Fruit fly (Drosophila melanogaster) whole organism, embryonic: ENCODE measurements around the gene CG14196.

Experiments
- Atf-2 ChIP-seq: fragments of 200-800 bp; sonication (Bioruptor generic); optimal IDR thresholded peaks from 2 replicates; lab custom pipeline; 2016; ENCODE audit warnings: missing biosample characterization, missing genetic modification characterization
- Bdp1 ChIP-seq: fragments of 200-800 bp; sonication (Bioruptor generic); optimal IDR thresholded peaks from 3 replicates; lab custom pipeline; 2016; ENCODE audit warnings: missing biosample characterization, missing genetic modification characterization
- Blimp-1 ChIP-seq: fragments of 200-800 bp; sonication (Bioruptor generic); optimal IDR thresholded peaks from 3 replicates; lab custom pipeline; 2018; ENCODE audit warnings: missing biosample characterization, missing genetic modification characterization, mild to moderate bottlenecking, moderate library complexity, missing genetic modification reagents
- CG10209 ChIP-seq: fragments of 200-800 bp; sonication (Bioruptor generic); optimal IDR thresholded peaks from 3 replicates; lab custom pipeline; 2017; ENCODE audit warnings: missing biosample characterization, mild to moderate bottlenecking, missing genetic modification characterization, missing genetic modification reagents
- CG12391 ChIP-seq: fragments of 200-800 bp; sonication (Bioruptor generic); optimal IDR thresholded peaks from 3 replicates; lab custom pipeline; 2018; ENCODE audit warnings: missing biosample characterization, mild to moderate bottlenecking, missing genetic modification characterization, moderate library complexity
- CG12769 ChIP-seq: fragments of 200-800 bp; sonication (Bioruptor generic); optimal IDR thresholded peaks from 2 replicates; lab custom pipeline; 2019; ENCODE audit warnings: missing biosample characterization, mild to moderate bottlenecking, missing genetic modification characterization, moderate library complexity
- CG12942 ChIP-seq: fragments of 200-800 bp; sonication (Bioruptor generic); optimal IDR thresholded peaks from 3 replicates; lab custom pipeline; 2016; ENCODE audit warnings: missing biosample characterization, missing genetic modification characterization
- CG13775 ChIP-seq: fragments of 200-800 bp; sonication (Bioruptor generic); optimal IDR thresholded peaks from 3 replicates; lab custom pipeline; 2017; ENCODE audit warnings: missing biosample characterization, mild to moderate bottlenecking, missing genetic modification characterization
- CG15269 ChIP-seq: fragments of 200-800 bp; sonication (Bioruptor generic); optimal IDR thresholded peaks from 2 replicates; lab custom pipeline; 2018; ENCODE audit warnings: missing biosample characterization, mild to moderate bottlenecking, missing genetic modification characterization, moderate library complexity
- CG17361 ChIP-seq: fragments of 200-800 bp; sonication (Bioruptor generic); IDR thresholded peaks from 3 replicates; pipeline ENCODE4 v1.3.6; 2022; ENCODE audit warnings: missing biosample characterization, missing genetic modification characterization
- CG17612 ChIP-seq: fragments of 200-800 bp; sonication (Bioruptor generic); IDR thresholded peaks from 2 replicates; pipeline ENCODE4 v1.3.6; 2022; ENCODE audit warnings: missing biosample characterization, missing genetic modification characterization
- CG32532 ChIP-seq: fragments of 200-800 bp; sonication (Bioruptor generic); IDR thresholded peaks from 2 replicates; pipeline ENCODE4 v1.3.6; 2022; ENCODE audit warnings: missing biosample characterization, missing genetic modification characterization
- CG33213 ChIP-seq: fragments of 200-800 bp; sonication (Bioruptor generic); optimal IDR thresholded peaks from 3 replicates; lab custom pipeline; 2016; ENCODE audit warnings: missing biosample characterization, missing genetic modification characterization
- CG5245 ChIP-seq: fragments of 200-800 bp; sonication (Bioruptor generic); optimal IDR thresholded peaks from 3 replicates; lab custom pipeline; 2016; ENCODE audit warnings: missing biosample characterization, missing genetic modification characterization
- CG6175 ChIP-seq: fragments of 200-800 bp; sonication (Bioruptor generic); IDR thresholded peaks from 3 replicates; pipeline ENCODE4 v1.3.6; 2022; ENCODE audit warnings: missing biosample characterization, missing genetic modification characterization
- CG8924 ChIP-seq: fragments of 200-800 bp; optimal IDR thresholded peaks from 3 replicates; lab custom pipeline; 2019; ENCODE audit warnings: missing biosample characterization, mild to moderate bottlenecking, missing genetic modification characterization, moderate library complexity
- CG9437 ChIP-seq: fragments of 200-800 bp; sonication (Bioruptor generic); optimal IDR thresholded peaks from 2 replicates; lab custom pipeline; 2018; ENCODE audit warnings: missing biosample characterization, mild to moderate bottlenecking, missing genetic modification characterization
- CG9932 ChIP-seq: fragments of 200-800 bp; sonication (Bioruptor generic); IDR thresholded peaks from 2 replicates; pipeline ENCODE4 v1.3.6; 2022; ENCODE audit warnings: missing biosample characterization, missing genetic modification characterization
- CHES-1-like ChIP-seq: fragments of 200-800 bp; sonication (Bioruptor generic); optimal IDR thresholded peaks from 2 replicates; lab custom pipeline; 2016; ENCODE audit warnings: missing biosample characterization, missing genetic modification characterization
- Drgx ChIP-seq: fragments of 200-800 bp; sonication (Bioruptor generic); IDR thresholded peaks from 2 replicates; pipeline ENCODE4 v1.3.6; 2022; ENCODE audit warnings: missing biosample characterization, missing genetic modification characterization
- Elba2 ChIP-seq: fragments of 200-800 bp; sonication (Bioruptor generic); optimal IDR thresholded peaks from 3 replicates; lab custom pipeline; 2016; ENCODE audit warnings: missing biosample characterization, missing genetic modification characterization
- Ets65A ChIP-seq: fragments of 200-800 bp; sonication (Bioruptor generic); peaks from one replicate; lab custom pipeline; 2016; ENCODE audit warnings: missing biosample characterization, missing genetic modification characterization
- H2.0 ChIP-seq: fragments of 200-800 bp; sonication (Bioruptor generic); IDR thresholded peaks from 2 replicates; pipeline ENCODE4 v1.3.6; 2022; ENCODE audit warnings: missing biosample characterization, missing genetic modification characterization
- Lpt ChIP-seq: fragments of >200 bp; optimal IDR thresholded peaks from 2 replicates; lab custom pipeline; 2018; ENCODE audit warnings: missing biosample characterization, missing genetic modification characterization
- MESR4 ChIP-seq: fragments of 200-800 bp; sonication (Bioruptor generic); optimal IDR thresholded peaks from 2 replicates; lab custom pipeline; 2018; ENCODE audit warnings: missing biosample characterization, mild to moderate bottlenecking, missing genetic modification characterization, moderate library complexity
- Med ChIP-seq: fragments of 200-800 bp; sonication (Bioruptor generic); peaks from one replicate; lab custom pipeline; 2016; ENCODE audit warnings: missing biosample characterization, missing genetic modification characterization, mild to moderate bottlenecking, inconsistent platforms, moderate library complexity
- Opbp ChIP-seq: fragments of 200-800 bp; sonication (Bioruptor generic); IDR thresholded peaks from 3 replicates; pipeline ENCODE4 v1.3.6; 2022; ENCODE audit warnings: missing biosample characterization, missing genetic modification characterization; ENCODE audit not compliant: partially characterized antibody
- Rfx ChIP-seq: fragments of 200-800 bp; sonication (Bioruptor generic); IDR thresholded peaks from 2 replicates; pipeline ENCODE4 v1.3.6; 2022; ENCODE audit warnings: missing biosample characterization, missing genetic modification characterization
- Sox102F ChIP-seq: fragments of 200-800 bp; sonication (Bioruptor generic); optimal IDR thresholded peaks from 2 replicates; lab custom pipeline; 2018; ENCODE audit warnings: missing biosample characterization, mild to moderate bottlenecking, missing genetic modification characterization, moderate library complexity
- ap ChIP-seq: fragments of 200-800 bp; sonication (Bioruptor generic); IDR thresholded peaks from 2 replicates; pipeline ENCODE4 v1.3.6; 2022; ENCODE audit warnings: missing biosample characterization, missing genetic modification characterization
- chinmo ChIP-seq: fragments of 200-800 bp; sonication (Bioruptor generic); IDR thresholded peaks from 4 replicates; pipeline ENCODE4 v1.3.6; 2022; ENCODE audit warnings: missing biosample characterization, missing genetic modification characterization; ENCODE audit not compliant: partially characterized antibody
- crol ChIP-seq: fragments of 200-800 bp; sonication (Bioruptor generic); IDR thresholded peaks from 2 replicates; pipeline ENCODE4 v1.3.6; 2022; ENCODE audit warnings: missing biosample characterization, missing genetic modification characterization
- dmrt99B ChIP-seq: fragments of 200-800 bp; sonication (Bioruptor generic); optimal IDR thresholded peaks from 2 replicates; lab custom pipeline; 2018; ENCODE audit warnings: missing biosample characterization, mild to moderate bottlenecking, missing genetic modification characterization, moderate library complexity
- fd102C ChIP-seq: fragments of 200-800 bp; sonication (Bioruptor generic); optimal IDR thresholded peaks from 2 replicates; lab custom pipeline; 2018; ENCODE audit warnings: missing biosample characterization, mild to moderate bottlenecking, missing genetic modification characterization, moderate library complexity
- fd96Cb ChIP-seq: fragments of 200-800 bp; sonication (Bioruptor generic); optimal IDR thresholded peaks from 2 replicates; lab custom pipeline; 2018; ENCODE audit warnings: missing biosample characterization, mild to moderate bottlenecking, missing genetic modification characterization, moderate library complexity
- gcm ChIP-seq: fragments of 200-800 bp; sonication (Bioruptor generic); optimal IDR thresholded peaks from 2 replicates; lab custom pipeline; 2019; ENCODE audit warnings: missing biosample characterization, mild to moderate bottlenecking, missing genetic modification characterization, moderate library complexity
- mirr ChIP-seq: fragments of 200-800 bp; sonication (Bioruptor generic); optimal IDR thresholded peaks from 3 replicates; lab custom pipeline; 2018; ENCODE audit warnings: missing biosample characterization, mild to moderate bottlenecking, missing genetic modification characterization
- nom ChIP-seq: fragments of 200-800 bp; sonication (Bioruptor generic); optimal IDR thresholded peaks from 2 replicates; lab custom pipeline; 2017; ENCODE audit warnings: missing biosample characterization, missing genetic modification characterization, mild to moderate bottlenecking, moderate library complexity, missing genetic modification reagents
- pan ChIP-seq, 4 experiments: fragments of >200 bp in 3 of 4; fragments of 200-800 bp in 1 of 4; sonication (Bioruptor generic) in 1 of 4; optimal IDR thresholded peaks in 3 of 4; IDR thresholded peaks in 1 of 4; 2 replicates each; pipeline versions ENCODE4 v1.3.6 to Lab custom; 2017 to 2022; ENCODE audit warnings: missing biosample characterization in 2 of 4, missing genetic modification characterization in 2 of 4, mixed read lengths in 1 of 4
- pb ChIP-seq: fragments of 200-800 bp; sonication (Bioruptor generic); optimal IDR thresholded peaks from 3 replicates; lab custom pipeline; 2016; ENCODE audit warnings: missing biosample characterization, missing genetic modification characterization
- pho ChIP-seq: fragments of 200-800 bp; sonication (Bioruptor generic); optimal IDR thresholded peaks from 2 replicates; lab custom pipeline; 2016; ENCODE audit warnings: missing biosample characterization, missing genetic modification characterization
- rib ChIP-seq: fragments of 200-800 bp; sonication (Bioruptor generic); IDR thresholded peaks from 2 replicates; pipeline ENCODE4 v1.3.6; 2022; ENCODE audit warnings: missing biosample characterization, missing genetic modification characterization
- sens ChIP-seq: fragments of 200-800 bp; sonication (Bioruptor generic); peaks from one replicate; lab custom pipeline; 2016; ENCODE audit warnings: missing biosample characterization, missing genetic modification characterization
- sisA ChIP-seq: fragments of 200-800 bp; sonication (Bioruptor generic); IDR thresholded peaks from 2 replicates; pipeline ENCODE4 v1.3.6; 2022; ENCODE audit warnings: missing biosample characterization, missing genetic modification characterization
- sr ChIP-seq: fragments of 200-800 bp; sonication (Bioruptor generic); IDR thresholded peaks from 3 replicates; pipeline ENCODE4 v1.3.6; 2022; ENCODE audit warnings: missing biosample characterization, missing genetic modification characterization
- sug ChIP-seq: fragments of 200-800 bp; optimal IDR thresholded peaks from 2 replicates; lab custom pipeline; 2019; ENCODE audit warnings: missing biosample characterization, mild to moderate bottlenecking, missing genetic modification characterization, moderate library complexity
- vnd ChIP-seq: fragments of 200-800 bp; sonication (Bioruptor generic); IDR thresholded peaks from 3 replicates; pipeline ENCODE4 v1.3.6; 2022; ENCODE audit warnings: missing biosample characterization, missing genetic modification characterization; ENCODE audit not compliant: partially characterized antibody
- wdn ChIP-seq: fragments of 200-800 bp; sonication (Bioruptor generic); IDR thresholded peaks from 2 replicates; pipeline ENCODE4 v1.3.6; 2022; ENCODE audit warnings: missing biosample characterization, missing genetic modification characterization

The CG14196 gene

dm6 chrX:19229855-19230433 lies 11.7 kb downstream of the CG14196 start:
- TF ChIP-seq Lpt (GFP tag; lab: Kevin White, UChicago): no peak
- no peak for TF ChIP-seq pb (GFP tag; lab: Kevin White, UChicago)
- peak; percentile 40; the same call in 1 of the 2 replicates for TF ChIP-seq Drgx (GFP tag; lab: Robert Waterston, UW)
- TF ChIP-seq, all 482 proteins: peak for 1

DNA sequence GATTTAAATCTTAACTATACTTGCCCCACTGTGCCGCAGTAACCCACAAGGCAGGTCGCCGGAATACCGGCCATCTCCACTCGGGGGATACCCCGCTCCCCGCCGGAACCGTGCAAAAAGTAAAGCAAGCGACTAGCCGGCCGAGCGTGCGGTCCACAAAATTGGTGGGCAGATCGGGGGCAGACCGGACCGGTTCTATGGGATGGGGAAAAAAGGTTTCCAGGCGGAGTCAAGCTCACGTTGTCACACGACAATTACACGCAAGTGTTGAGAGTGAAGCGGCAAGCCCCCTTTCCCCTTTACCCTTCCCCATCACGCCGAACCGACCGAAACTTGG lies 16.4 kb downstream of the CG14196 start:
- TF ChIP-seq CG6175 (GFP tag; lab: Robert Waterston, UW): peak; percentile 62; the same call in 1 of the 3 replicates
- TF ChIP-seq crol (GFP tag; lab: Robert Waterston, UW): peak; percentile 83
- TF ChIP-seq Ets65A (GFP tag; lab: Kevin White, UChicago): peak; percentile 3
- no peak for TF ChIP-seq Rfx
- TF ChIP-seq CG8924 (tag; lab: Kevin White, UChicago): peak; percentile 20
- no peak for TF ChIP-seq vnd (GFP tag; lab: Robert Waterston, UW)
- TF ChIP-seq CG5245: no peak
- TF ChIP-seq CG17361: peak; percentile 26; the same call in 2 of the 3 replicates
- peak; percentile 55 for TF ChIP-seq CG12769
- no peak for TF ChIP-seq sug (tag; lab: Kevin White, UChicago)
- TF ChIP-seq chinmo (GFP tag; lab: Robert Waterston, UW): 0 out of 4 replicates have a peak, but pooled peaks have one; percentile 17
- TF ChIP-seq CG15269 (tag; lab: Kevin White, UChicago): no peak
- peak; percentile 13 for TF ChIP-seq CG13775 (GFP tag; lab: Kevin White, UChicago)
- TF ChIP-seq sr (GFP tag; lab: Robert Waterston, UW): 0 out of 3 replicates have a peak, but pooled peaks have one; percentile 43
- peak; percentile 26 for TF ChIP-seq CG9437 (GFP tag; lab: Kevin White, UChicago)
- TF ChIP-seq nom: peak; percentile 26
- TF ChIP-seq dmrt99B (tag; lab: Kevin White, UChicago): no peak
- TF ChIP-seq pho (GFP tag; lab: Kevin White, UChicago): no peak
- TF ChIP-seq MESR4 (GFP tag; lab: Kevin White, UChicago): no peak
- TF ChIP-seq Blimp-1 (GFP tag; lab: Kevin White, UChicago): peak; percentile 64
- no peak for TF ChIP-seq Opbp
- TF ChIP-seq CG9932: 0 out of 2 replicates have a peak, but pooled peaks have one; percentile 8
- no peak for TF ChIP-seq mirr
- 0 out of 2 replicates have a peak, but pooled peaks have one; percentile 13 for TF ChIP-seq CG32532 (GFP tag; lab: Robert Waterston, UW)
- no peak for TF ChIP-seq pan (optimal IDR thresholded peaks at IDR 0.05; lab: Kevin White, UChicago)
- peak in 1 of 2 experiments; percentile 20 for TF ChIP-seq pan (GFP tag; optimal IDR thresholded peaks at IDR 0.05 in 1 of 2, IDR thresholded peaks at IDR 0.05 in 1 of 2)
- peak; percentile 55 for TF ChIP-seq Med (GFP tag; lab: Kevin White, UChicago)
- peak; percentile 32; the same call in 1 of the 2 replicates for TF ChIP-seq rib
- no peak for TF ChIP-seq CG10209 (GFP tag; lab: Kevin White, UChicago)

DNA sequence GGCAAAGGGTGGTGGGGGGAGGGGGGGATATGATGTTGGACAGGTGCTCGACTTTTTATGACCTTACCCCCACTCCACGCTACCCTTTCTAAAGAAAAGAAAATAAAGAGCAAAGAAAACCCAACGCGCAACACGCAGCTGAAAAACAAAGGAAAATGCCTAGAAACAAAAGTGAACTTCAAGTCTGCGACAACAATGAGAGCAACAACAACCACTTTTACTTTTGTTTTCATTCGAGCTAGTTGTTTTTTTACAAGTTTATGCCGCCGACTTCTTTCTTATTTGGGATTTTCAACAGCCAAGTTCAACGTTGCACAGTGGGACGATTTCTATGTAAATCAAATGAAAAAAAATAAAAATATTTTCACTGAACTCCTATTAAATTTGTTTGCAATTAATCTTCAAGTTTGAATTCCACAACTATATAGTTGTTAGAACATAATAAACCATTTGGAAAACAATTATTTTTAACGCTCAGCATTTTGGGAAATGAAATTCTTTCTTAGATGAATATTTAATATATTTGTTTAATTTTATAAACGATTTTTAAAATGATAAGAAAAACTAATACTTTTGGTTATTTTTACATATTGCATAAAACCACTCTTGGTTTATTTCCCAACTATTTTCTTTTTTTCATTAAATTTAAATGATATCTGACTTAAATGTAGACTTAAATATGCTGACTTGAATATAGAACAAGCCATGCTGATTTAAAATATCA lies 16.9 kb downstream of the CG14196 start:
- TF ChIP-seq CG12391 (tag; lab: Kevin White, UChicago): peak; percentile 53
- TF ChIP-seq Elba2 (GFP tag; lab: Kevin White, UChicago): no peak
- no peak for TF ChIP-seq CG17612 (GFP tag; lab: Robert Waterston, UW)
- peak; percentile 46 for TF ChIP-seq sens (GFP tag; lab: Kevin White, UChicago)
- TF ChIP-seq Atf-2: no peak
- TF ChIP-seq wdn (GFP tag; lab: Robert Waterston, UW): no peak
- TF ChIP-seq sisA (GFP tag; lab: Robert Waterston, UW): no peak
- TF ChIP-seq fd96Cb: peak; percentile 53
- no peak for TF ChIP-seq CG12942 (GFP tag; lab: Kevin White, UChicago)
- no peak for TF ChIP-seq H2.0 (GFP tag; lab: Robert Waterston, UW)
- TF ChIP-seq ap (GFP tag; lab: Robert Waterston, UW): no peak
- TF ChIP-seq gcm (GFP tag; lab: Kevin White, UChicago): peak; percentile 8
- TF ChIP-seq CG33213: no peak
- no peak for TF ChIP-seq fd102C (GFP tag; lab: Kevin White, UChicago)
- no peak for TF ChIP-seq CHES-1-like (GFP tag; lab: Kevin White, UChicago)
- peak; percentile 64 for TF ChIP-seq Sox102F (GFP tag; lab: Kevin White, UChicago)
- no peak for TF ChIP-seq Bdp1
